Worm (Caenorhabditis elegans) whole organism, L3 larva: ENCODE results near the gene hpl-2.

Experiments
- R02D3.7 ChIP-seq: fragments of 150-350 bp; optimal IDR thresholded peaks from 2 replicates; lab custom pipeline; 2014; ENCODE audit warnings: missing biosample characterization, missing genetic modification characterization
- elt-3 ChIP-seq, 3 experiments: fragments of 150-350 bp in 1 of 3; sonication (generic microtip) in 2 of 3; optimal IDR thresholded peaks; 2 replicates in 2 of 3; 4 replicates in 1 of 3; lab custom pipeline; 2014 to 2017; ENCODE audit warnings: missing biosample characterization in 3 of 3, missing genetic modification characterization in 3 of 3
- nhr-12 ChIP-seq: fragments of 150-350 bp; optimal IDR thresholded peaks from 2 replicates; lab custom pipeline; 2014; ENCODE audit warnings: missing biosample characterization, missing genetic modification characterization
- skn-1 ChIP-seq: fragments of 150-350 bp; optimal IDR thresholded peaks from 2 replicates; lab custom pipeline; 2014; ENCODE audit warnings: missing biosample characterization, missing genetic modification characterization
- zag-1 ChIP-seq: fragments of 150-350 bp; optimal IDR thresholded peaks from 2 replicates; lab custom pipeline; 2014; ENCODE audit warnings: missing biosample characterization, missing genetic modification characterization
- ztf-11 ChIP-seq: fragments of 150-350 bp; optimal IDR thresholded peaks from 2 replicates; lab custom pipeline; 2014; ENCODE audit warnings: missing biosample characterization, missing genetic modification characterization

DNA sequence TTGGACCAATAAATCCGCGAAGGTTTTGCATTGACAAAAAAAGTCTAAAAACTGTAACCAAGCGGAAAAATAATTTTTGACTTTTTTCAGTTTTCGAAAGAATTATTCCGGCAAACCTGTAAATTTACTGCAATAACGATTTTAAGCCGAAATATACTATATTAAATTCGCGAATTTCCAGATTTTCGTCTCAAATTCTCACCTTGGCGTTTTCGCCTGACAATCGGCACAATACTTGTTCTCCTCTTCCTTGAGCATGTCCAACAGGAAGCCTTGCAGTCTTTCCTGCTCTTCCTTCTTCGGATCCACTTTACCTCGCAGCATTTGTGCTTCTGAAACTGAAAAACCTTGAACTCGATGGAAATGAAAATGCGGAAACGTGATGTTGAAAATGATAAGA is 15.9 kb downstream of the hpl-2 start, which contains the start of gene smap-1:
- TF ChIP-seq skn-1 (no peak), nhr-12 (tag; lab: Kevin White, UChicago) (no peak), elt-3 (tag; optimal IDR thresholded peaks at IDR 0.05; lab: Kevin White, UChicago) (no peak), R02D3.7 (no peak), zag-1 (no peak), ztf-11 (no peak)
